Worm (Caenorhabditis elegans) whole organism, L2 larva: Measurements from ENCODE around the gene pid-5.

Experiments
- C34F6.9 ChIP-seq: fragments of 150-350 bp; optimal IDR thresholded peaks from 2 replicates; lab custom pipeline; 2014; ENCODE audit warnings: missing biosample characterization, missing genetic modification characterization
- F13H6.1 ChIP-seq: sonication (generic microtip); optimal IDR thresholded peaks from 2 replicates; lab custom pipeline; 2016; ENCODE audit warnings: missing genetic modification characterization, missing compliant biosample characterization
- ama-1 ChIP-seq: fragments of 150-350 bp; optimal IDR thresholded peaks from 2 replicates; lab custom pipeline; 2018; ENCODE audit warnings: inconsistent platforms
- elt-1 ChIP-seq: fragments of 150-350 bp; optimal IDR thresholded peaks from 2 replicates; lab custom pipeline; 2014; ENCODE audit warnings: missing biosample characterization, missing genetic modification characterization
- fos-1 ChIP-seq: fragments of 150-350 bp; optimal IDR thresholded peaks from 2 replicates; lab custom pipeline; 2014; ENCODE audit warnings: missing biosample characterization, missing genetic modification characterization
- lin-11 ChIP-seq: fragments of 150-350 bp; sonication (generic microtip); optimal IDR thresholded peaks from 2 replicates; lab custom pipeline; 2014; ENCODE audit warnings: missing biosample characterization, missing genetic modification characterization, inconsistent platforms, mixed read lengths
- lin-13 ChIP-seq: fragments of 150-350 bp; optimal IDR thresholded peaks from 2 replicates; lab custom pipeline; 2014; ENCODE audit warnings: missing biosample characterization, missing genetic modification reagents, missing genetic modification characterization
- mab-5 ChIP-seq: fragments of 150-350 bp; optimal IDR thresholded peaks from 2 replicates; lab custom pipeline; 2014; ENCODE audit warnings: missing biosample characterization, missing genetic modification characterization
- nhr-11 ChIP-seq: fragments of 150-350 bp; optimal IDR thresholded peaks from 2 replicates; lab custom pipeline; 2014; ENCODE audit warnings: missing biosample characterization, missing genetic modification characterization
- nhr-12 ChIP-seq: fragments of 150-350 bp; optimal IDR thresholded peaks from 2 replicates; lab custom pipeline; 2014; ENCODE audit warnings: missing biosample characterization, missing genetic modification characterization
- snpc-4 ChIP-seq: fragments of 150-350 bp; optimal IDR thresholded peaks from 2 replicates; lab custom pipeline; 2014; ENCODE audit warnings: missing biosample characterization, missing genetic modification characterization
- ztf-11 ChIP-seq: sonication (generic microtip); optimal IDR thresholded peaks from 2 replicates; lab custom pipeline; 2017; ENCODE audit warnings: missing biosample characterization, missing genetic modification characterization

- no peak for TF ChIP-seq lin-11 (tag; lab: Kevin White, UChicago)
- TF ChIP-seq snpc-4, result no peak
- TF ChIP-seq ztf-11 (tag; lab: Kevin White, UChicago), result no peak
- no peak for TF ChIP-seq nhr-11 (tag; lab: Kevin White, UChicago)
- no peak for TF ChIP-seq lin-13 (GFP tag; lab: Kevin White, UChicago)
- no peak for TF ChIP-seq nhr-12 (tag; lab: Kevin White, UChicago)
- no peak for TF ChIP-seq elt-1
- no peak for TF ChIP-seq F13H6.1 (tag; lab: Kevin White, UChicago)
- TF ChIP-seq ama-1 (lab: Kevin White, UChicago), result no peak
- no peak for TF ChIP-seq C34F6.9 (tag; lab: Kevin White, UChicago)
- no peak for TF ChIP-seq mab-5
- TF ChIP-seq fos-1 (tag; lab: Kevin White, UChicago), result no peak
Observed at ce11 chrV:4186453-4187143, 10.9 kb downstream of the pid-5 start.
